Fruit fly (Drosophila melanogaster): Measurements from ENCODE around the gene dtn.
A peak's percentile ranks its signal among the peaks of the same experiment; 100 is the strongest.

The dtn gene

dm6 chrX:6263614-6264130, 38.2 kb downstream of the dtn start:
- peak; percentile 36 for TF ChIP-seq sv (GFP tag; optimal IDR thresholded peaks at IDR 0.05)
- TF ChIP-seq CrebA (GFP tag; optimal IDR thresholded peaks at IDR 0.05; ENCODE audit: borderline replicate concordance) = no peak

dm6 chrX:6264456-6264855, 39.0 kb downstream of the dtn start:
- TF ChIP-seq dsf (GFP tag; optimal IDR thresholded peaks at IDR 0.05; ENCODE audit: borderline replicate concordance) = no peak
- TF ChIP-seq lola (GFP tag; optimal IDR thresholded peaks at IDR 0.05) = no peak
- no peak for TF ChIP-seq CG32264 (GFP tag; optimal IDR thresholded peaks at IDR 0.05)
- TF ChIP-seq br (GFP tag; optimal IDR thresholded peaks at IDR 0.05) = no peak
- no peak for TF ChIP-seq sv (GFP tag; optimal IDR thresholded peaks at IDR 0.05)
- TF ChIP-seq dl (GFP tag; optimal IDR thresholded peaks at IDR 0.05; ENCODE audit: insufficient read depth in 1 of 2, partially characterized antibody in 2 of 2) = no peak
- no peak for TF ChIP-seq N (GFP tag; optimal IDR thresholded peaks at IDR 0.05)
- no peak for TF ChIP-seq foxo (GFP tag; optimal IDR thresholded peaks at IDR 0.05)
- no peak for TF ChIP-seq Dfd (GFP tag; optimal IDR thresholded peaks at IDR 0.05)
- no peak for TF ChIP-seq sage (GFP tag; optimal IDR thresholded peaks at IDR 0.05)
- TF ChIP-seq Hr78 (GFP tag; optimal IDR thresholded peaks at IDR 0.05) = no peak

dm6 chrX:6265456-6265877, 40.0 kb downstream of the dtn start:
- TF ChIP-seq Hr78 (GFP tag; optimal IDR thresholded peaks at IDR 0.05) = no peak
- TF ChIP-seq pan (optimal IDR thresholded peaks at IDR 0.05) = no peak
- no peak for TF ChIP-seq brk (GFP tag; optimal IDR thresholded peaks at IDR 0.05)
- peak; percentile 91 for TF ChIP-seq rgr (GFP tag; optimal IDR thresholded peaks at IDR 0.05)
- no peak for TF ChIP-seq tai (GFP tag; optimal IDR thresholded peaks at IDR 0.05)
- peak; percentile 92 for TF ChIP-seq h (GFP tag; optimal IDR thresholded peaks at IDR 0.05)
- no peak for TF ChIP-seq Abd-B (GFP tag; optimal IDR thresholded peaks at IDR 0.05)
- TF ChIP-seq Sp1 (GFP tag; optimal IDR thresholded peaks at IDR 0.05) = peak; percentile 79
- peak; percentile 94 for TF ChIP-seq sv (GFP tag; optimal IDR thresholded peaks at IDR 0.05)
- peak; percentile 47 for TF ChIP-seq Mio (GFP tag; optimal IDR thresholded peaks at IDR 0.05)
- TF ChIP-seq Rel (GFP tag; optimal IDR thresholded peaks at IDR 0.05) = peak; percentile 71
- TF ChIP-seq Rel (tag; optimal IDR thresholded peaks at IDR 0.05) = no peak
- TF ChIP-seq N (GFP tag; optimal IDR thresholded peaks at IDR 0.05) = no peak
- TF ChIP-seq Jra (GFP tag; optimal IDR thresholded peaks at IDR 0.05) = peak; percentile 65
- peak; percentile 83 for TF ChIP-seq sage (GFP tag; optimal IDR thresholded peaks at IDR 0.05)
- TF ChIP-seq Vsx2 (GFP tag; optimal IDR thresholded peaks at IDR 0.05; ENCODE audit: partially characterized antibody) = no peak
- peak; percentile 58 for TF ChIP-seq CG32264 (GFP tag; optimal IDR thresholded peaks at IDR 0.05)
- TF ChIP-seq lola (GFP tag; optimal IDR thresholded peaks at IDR 0.05) = no peak
- TF ChIP-seq foxo (GFP tag; optimal IDR thresholded peaks at IDR 0.05) = peak; percentile 63 to 93
- no peak for TF ChIP-seq Myc (optimal IDR thresholded peaks at IDR 0.05)
- TF ChIP-seq dmrt93B (GFP tag; optimal IDR thresholded peaks at IDR 0.05) = peak; percentile 77
- TF ChIP-seq HLH106 (tag; optimal IDR thresholded peaks at IDR 0.05) = peak; percentile 79
- peak; percentile 80 for TF ChIP-seq woc (GFP tag; optimal IDR thresholded peaks at IDR 0.05)
- peak; percentile 11 for TF ChIP-seq dsf (GFP tag; optimal IDR thresholded peaks at IDR 0.05; ENCODE audit: borderline replicate concordance)
- TF ChIP-seq br (GFP tag; optimal IDR thresholded peaks at IDR 0.05) = peak; percentile 92
- no peak for TF ChIP-seq jim (GFP tag; optimal IDR thresholded peaks at IDR 0.05)
- TF ChIP-seq Hr83 (GFP tag; optimal IDR thresholded peaks at IDR 0.05; ENCODE audit: poor library complexity, severe bottlenecking) = no peak
- peak; percentile 81 for TF ChIP-seq psq (GFP tag; optimal IDR thresholded peaks at IDR 0.05)
- TF ChIP-seq ey (GFP tag; optimal IDR thresholded peaks at IDR 0.05) = peak; percentile 89
- TF ChIP-seq Dif (GFP tag; optimal IDR thresholded peaks at IDR 0.05; ENCODE audit: partially characterized antibody) = no peak
- TF ChIP-seq OdsH (GFP tag; optimal IDR thresholded peaks at IDR 0.05) = peak; percentile 91
- no peak for TF ChIP-seq usp (GFP tag; optimal IDR thresholded peaks at IDR 0.05)
- no peak for TF ChIP-seq CrebA (GFP tag; optimal IDR thresholded peaks at IDR 0.05; ENCODE audit: borderline replicate concordance)
- no peak for TF ChIP-seq Dfd (GFP tag; optimal IDR thresholded peaks at IDR 0.05)
- no peak for TF ChIP-seq GATAd (GFP tag; optimal IDR thresholded peaks at IDR 0.05)
- peak; percentile 92 for TF ChIP-seq fru (GFP tag; optimal IDR thresholded peaks at IDR 0.05)
- no peak for TF ChIP-seq dl (GFP tag; optimal IDR thresholded peaks at IDR 0.05; ENCODE audit: insufficient read depth in 1 of 2, partially characterized antibody in 2 of 2)
- TF ChIP-seq CG9705 (GFP tag; optimal IDR thresholded peaks at IDR 0.05) = peak; percentile 19
- peak; percentile 76 for TF ChIP-seq Hnf4 (GFP tag; optimal IDR thresholded peaks at IDR 0.05)
